Fruit fly (Drosophila melanogaster) whole organism, embryonic: Measurements from ENCODE around the gene CG16953.

Experiments
- Antp ChIP-seq: fragments of 200-800 bp; sonication (Bioruptor generic); optimal IDR thresholded peaks from 3 replicates; lab custom pipeline; 2016; ENCODE audit warnings: missing biosample characterization, missing genetic modification characterization
- Atf3 ChIP-seq: fragments of 200-800 bp; sonication (Bioruptor generic); optimal IDR thresholded peaks from 3 replicates; lab custom pipeline; 2016; ENCODE audit warnings: missing biosample characterization, missing genetic modification characterization
- Blimp-1 ChIP-seq: fragments of 200-800 bp; sonication (Bioruptor generic); optimal IDR thresholded peaks from 3 replicates; lab custom pipeline; 2018; ENCODE audit warnings: missing biosample characterization, missing genetic modification characterization, mild to moderate bottlenecking, moderate library complexity, missing genetic modification reagents
- CG10209 ChIP-seq: fragments of 200-800 bp; sonication (Bioruptor generic); optimal IDR thresholded peaks from 3 replicates; lab custom pipeline; 2017; ENCODE audit warnings: missing biosample characterization, mild to moderate bottlenecking, missing genetic modification characterization, missing genetic modification reagents
- CG12104 ChIP-seq: fragments of 200-800 bp; sonication (Bioruptor generic); optimal IDR thresholded peaks from 3 replicates; lab custom pipeline; 2016; ENCODE audit warnings: missing biosample characterization, missing genetic modification characterization
- CG12299 ChIP-seq: fragments of 200-800 bp; sonication (Bioruptor generic); optimal IDR thresholded peaks from 2 replicates; lab custom pipeline; 2018; ENCODE audit warnings: missing biosample characterization, mild to moderate bottlenecking, missing genetic modification characterization
- CG12942 ChIP-seq: fragments of 200-800 bp; sonication (Bioruptor generic); optimal IDR thresholded peaks from 3 replicates; lab custom pipeline; 2016; ENCODE audit warnings: missing biosample characterization, missing genetic modification characterization
- CG15479 ChIP-seq: fragments of 200-800 bp; sonication (Bioruptor generic); optimal IDR thresholded peaks from 3 replicates; lab custom pipeline; 2019; ENCODE audit warnings: missing biosample characterization, mild to moderate bottlenecking, missing genetic modification characterization, moderate library complexity
- CG18764 ChIP-seq: fragments of 200-800 bp; sonication (Bioruptor generic); optimal IDR thresholded peaks from 3 replicates; lab custom pipeline; 2016; ENCODE audit warnings: missing biosample characterization, missing genetic modification characterization
- CG2129 ChIP-seq: fragments of 200-800 bp; sonication (Bioruptor generic); IDR thresholded peaks from 2 replicates; pipeline ENCODE4 v1.3.6; 2022; ENCODE audit warnings: missing biosample characterization, missing genetic modification characterization; ENCODE audit not compliant: partially characterized antibody
- CG34376 ChIP-seq: fragments of 200-800 bp; sonication (Bioruptor generic); optimal IDR thresholded peaks from 2 replicates; lab custom pipeline; 2018; ENCODE audit warnings: missing biosample characterization, mild to moderate bottlenecking, missing genetic modification characterization
- CG4707 ChIP-seq: fragments of 200-800 bp; sonication (Bioruptor generic); optimal IDR thresholded peaks from 2 replicates; lab custom pipeline; 2018; ENCODE audit warnings: missing biosample characterization, mild to moderate bottlenecking, missing genetic modification characterization, moderate library complexity
- CG5953 ChIP-seq: fragments of 200-800 bp; sonication (Bioruptor generic); IDR thresholded peaks from 2 replicates; pipeline ENCODE4 v1.3.6; 2022; ENCODE audit warnings: missing biosample characterization, missing genetic modification characterization
- CG6654 ChIP-seq: fragments of 200-800 bp; sonication (Bioruptor generic); optimal IDR thresholded peaks from 2 replicates; lab custom pipeline; 2017; ENCODE audit warnings: missing biosample characterization, mild to moderate bottlenecking, missing genetic modification characterization
- CG6683 ChIP-seq: fragments of 200-800 bp; sonication (Bioruptor generic); optimal IDR thresholded peaks from 2 replicates; lab custom pipeline; 2017; ENCODE audit warnings: missing biosample characterization, mild to moderate bottlenecking, missing genetic modification characterization, missing genetic modification reagents
- CG7786 ChIP-seq: fragments of 200-800 bp; sonication (Bioruptor generic); optimal IDR thresholded peaks from 2 replicates; lab custom pipeline; 2016; ENCODE audit warnings: missing biosample characterization, missing genetic modification characterization
- CG9727 ChIP-seq: fragments of 200-800 bp; sonication (Bioruptor generic); optimal IDR thresholded peaks from 3 replicates; lab custom pipeline; 2017; ENCODE audit warnings: missing biosample characterization, mild to moderate bottlenecking, missing genetic modification characterization
- NFAT ChIP-seq: fragments of 200-800 bp; sonication (Bioruptor generic); IDR thresholded peaks from 2 replicates; pipeline ENCODE4 v1.3.6; 2022; ENCODE audit warnings: missing biosample characterization, missing genetic modification characterization
- Pdp1 ChIP-seq, 2 experiments: fragments of 200-800 bp; sonication (Bioruptor generic); optimal IDR thresholded peaks; 3 replicates each; lab custom pipeline; 2016; ENCODE audit warnings: missing biosample characterization in 2 of 2, missing genetic modification characterization in 2 of 2, mild to moderate bottlenecking in 1 of 2, moderate library complexity in 1 of 2
- Ptx1 ChIP-seq: fragments of 200-800 bp; sonication (Bioruptor generic); IDR thresholded peaks from 2 replicates; pipeline ENCODE4 v1.3.6; 2022; ENCODE audit warnings: missing biosample characterization, missing genetic modification characterization
- Side ChIP-seq: fragments of 200-800 bp; sonication (Bioruptor generic); optimal IDR thresholded peaks from 2 replicates; lab custom pipeline; 2016; ENCODE audit warnings: missing biosample characterization, missing genetic modification characterization
- TFAM ChIP-seq: fragments of 200-800 bp; sonication (Bioruptor generic); optimal IDR thresholded peaks from 2 replicates; lab custom pipeline; 2017; ENCODE audit warnings: missing biosample characterization, missing genetic modification characterization, inconsistent platforms
- Trl ChIP-seq, 3 experiments: fragments of >200 bp in 2 of 3; fragments of 200-800 bp in 1 of 3; sonication (Bioruptor generic) in 1 of 3; optimal IDR thresholded peaks; 2 replicates in 1 of 3; 3 replicates in 2 of 3; lab custom pipeline; 2016 to 2017; ENCODE audit warnings: missing biosample characterization in 1 of 3, missing genetic modification characterization in 1 of 3
- Vsx1 ChIP-seq: fragments of 200-800 bp; sonication (Bioruptor generic); optimal IDR thresholded peaks from 2 replicates; lab custom pipeline; 2017; ENCODE audit warnings: missing biosample characterization, mild to moderate bottlenecking, missing genetic modification characterization, missing genetic modification reagents
- al ChIP-seq: fragments of 200-800 bp; sonication (Bioruptor generic); IDR thresholded peaks from 2 replicates; pipeline ENCODE4 v1.3.6; 2022; ENCODE audit warnings: missing biosample characterization, missing genetic modification characterization
- cad ChIP-seq: fragments of >200 bp; optimal IDR thresholded peaks from 2 replicates; lab custom pipeline; 2017; ENCODE audit warnings: missing biosample characterization, missing genetic modification characterization
- cg ChIP-seq: fragments of 200-800 bp; sonication (Bioruptor generic); optimal IDR thresholded peaks from 3 replicates; lab custom pipeline; 2019; ENCODE audit warnings: missing biosample characterization, mild to moderate bottlenecking, missing genetic modification characterization, moderate library complexity
- chif ChIP-seq, 2 experiments: fragments of 200-800 bp; sonication (Bioruptor generic); optimal IDR thresholded peaks; 3 replicates each; lab custom pipeline; 2016; ENCODE audit warnings: missing biosample characterization in 2 of 2, missing genetic modification characterization in 2 of 2
- crp ChIP-seq, 2 experiments: fragments of 200-800 bp; sonication (Bioruptor generic); optimal IDR thresholded peaks; 2 replicates in 1 of 2; 3 replicates in 1 of 2; lab custom pipeline; 2017; ENCODE audit warnings: missing biosample characterization in 2 of 2, missing genetic modification characterization in 2 of 2, mild to moderate bottlenecking in 1 of 2, moderate library complexity in 1 of 2
- disco-r ChIP-seq: fragments of 200-800 bp; sonication (Bioruptor generic); optimal IDR thresholded peaks from 2 replicates; lab custom pipeline; 2016; ENCODE audit warnings: missing biosample characterization, missing genetic modification characterization
- dmrt11E ChIP-seq: fragments of 200-800 bp; sonication (Bioruptor generic); optimal IDR thresholded peaks from 3 replicates; lab custom pipeline; 2018; ENCODE audit warnings: missing biosample characterization, mild to moderate bottlenecking, missing genetic modification characterization, moderate library complexity
- dpn ChIP-seq, 2 experiments: fragments of 200-800 bp; sonication (Bioruptor generic); optimal IDR thresholded peaks; 3 replicates each; lab custom pipeline; 2016; ENCODE audit warnings: missing biosample characterization in 2 of 2, missing genetic modification characterization in 2 of 2
- esg ChIP-seq: fragments of 200-800 bp; sonication (Bioruptor generic); conservative IDR thresholded peaks from 2 replicates; pipeline ENCODE4 v1.3.6; 2022; ENCODE audit warnings: missing biosample characterization, missing genetic modification characterization
- eve ChIP-seq, 2 experiments: fragments of >200 bp; optimal IDR thresholded peaks; 2 replicates each; lab custom pipeline; 2017; ENCODE audit warnings: missing biosample characterization in 2 of 2, missing genetic modification characterization in 2 of 2
- fd96Cb ChIP-seq: fragments of 200-800 bp; sonication (Bioruptor generic); optimal IDR thresholded peaks from 2 replicates; lab custom pipeline; 2018; ENCODE audit warnings: missing biosample characterization, mild to moderate bottlenecking, missing genetic modification characterization, moderate library complexity
- insv ChIP-seq, 2 experiments: fragments of 200-800 bp; sonication (Bioruptor generic); optimal IDR thresholded peaks; 3 replicates each; lab custom pipeline; 2016 to 2018; ENCODE audit warnings: missing biosample characterization in 2 of 2, missing genetic modification characterization in 2 of 2
- nau ChIP-seq: fragments of 200-800 bp; sonication (Bioruptor generic); optimal IDR thresholded peaks from 3 replicates; lab custom pipeline; 2017; ENCODE audit warnings: missing biosample characterization, mild to moderate bottlenecking, missing genetic modification characterization, missing genetic modification reagents
- pzg ChIP-seq: fragments of 200-800 bp; sonication (Bioruptor generic); optimal IDR thresholded peaks from 3 replicates; lab custom pipeline; 2018; ENCODE audit warnings: missing biosample characterization, mild to moderate bottlenecking, missing genetic modification characterization, moderate library complexity
- sob ChIP-seq: fragments of 200-800 bp; sonication (Bioruptor generic); IDR thresholded peaks from 2 replicates; pipeline ENCODE4 v1.3.6; 2022; ENCODE audit warnings: missing biosample characterization, missing genetic modification characterization
- sqz ChIP-seq: fragments of 200-800 bp; sonication (Bioruptor generic); optimal IDR thresholded peaks from 3 replicates; lab custom pipeline; 2018; ENCODE audit warnings: missing biosample characterization, mild to moderate bottlenecking, missing genetic modification characterization
- ssp ChIP-seq: fragments of 200-800 bp; sonication (Bioruptor generic); IDR thresholded peaks from 2 replicates; pipeline ENCODE4 v1.3.6; 2022; ENCODE audit warnings: missing biosample characterization, missing genetic modification characterization
- yki ChIP-seq: fragments of >200 bp; optimal IDR thresholded peaks from 3 replicates; lab custom pipeline; 2018

Gene CG16953

DNA sequence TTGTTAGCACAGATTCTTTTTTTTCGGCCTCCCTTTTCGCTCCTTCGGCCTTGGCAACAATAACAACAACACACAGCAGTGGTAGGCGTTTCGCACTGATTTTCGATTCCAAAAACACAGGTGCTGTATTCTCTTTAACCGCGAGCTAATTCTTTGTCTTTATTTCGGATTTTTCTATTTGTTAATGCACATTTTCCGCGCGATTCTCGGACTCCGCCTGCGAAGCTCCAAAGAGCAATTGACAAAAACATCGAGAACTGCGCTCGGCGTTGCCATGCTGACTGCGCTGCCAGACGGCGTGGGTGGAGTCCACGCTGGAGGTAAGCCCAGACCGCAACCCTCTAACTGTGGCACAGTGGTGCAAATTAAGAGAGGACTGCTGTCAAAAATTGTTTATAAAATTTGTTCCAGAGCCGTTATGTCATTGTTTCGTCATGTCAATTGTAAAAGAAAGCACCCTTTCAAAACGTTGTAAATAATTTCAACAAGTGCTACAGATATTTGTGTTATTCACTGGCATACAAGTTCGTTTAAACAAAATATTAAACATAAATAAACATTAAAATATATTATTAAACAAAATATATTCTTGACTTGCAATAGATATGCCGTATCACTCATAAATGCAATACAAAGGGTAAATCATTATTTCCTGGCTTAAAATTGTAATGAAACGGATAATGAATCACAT, 28.1 kb downstream of the CG16953 start, which contains the start of the genes DPCoAC and CG5180 (continued):
- TF ChIP-seq CG18764 (GFP tag; lab: Kevin White, UChicago): peak; percentile 52

DNA sequence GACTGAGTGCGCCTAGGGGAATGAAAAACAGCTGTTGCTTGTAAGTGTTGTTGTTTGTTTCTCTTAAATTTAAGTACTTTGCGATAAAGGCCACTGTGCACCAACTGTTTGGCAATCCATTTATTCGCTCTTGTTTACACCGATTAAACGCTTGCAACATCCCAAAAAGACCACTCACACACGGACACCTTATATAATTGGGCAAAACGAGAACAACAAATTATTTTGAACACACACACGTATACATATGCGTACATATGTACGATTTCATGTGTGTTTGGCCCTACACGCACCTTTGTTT, 28.6 kb downstream of the CG16953 start:
- no peak for TF ChIP-seq Atf3 (GFP tag; lab: Kevin White, UChicago)
- no peak for TF ChIP-seq CG6654
- no peak for TF ChIP-seq CG4707 (GFP tag; lab: Kevin White, UChicago)
- TF ChIP-seq CG2129: no peak
- TF ChIP-seq disco-r (GFP tag; lab: Kevin White, UChicago): no peak
- TF ChIP-seq Ptx1 (GFP tag; lab: Robert Waterston, UW): no peak
- TF ChIP-seq Side (GFP tag; lab: Kevin White, UChicago): no peak
- TF ChIP-seq CG12942: no peak
- TF ChIP-seq al (GFP tag; lab: Robert Waterston, UW): no peak
- no peak for TF ChIP-seq nau
- no peak for TF ChIP-seq eve (GFP tag; optimal IDR thresholded peaks at IDR 0.05; lab: Kevin White, UChicago)
- no peak for TF ChIP-seq Blimp-1 (GFP tag; lab: Kevin White, UChicago)
- no peak for TF ChIP-seq cad (GFP tag; lab: Kevin White, UChicago)
- TF ChIP-seq chif (GFP tag; optimal IDR thresholded peaks at IDR 0.05; lab: Kevin White, UChicago): no peak
- TF ChIP-seq CG7786: no peak
- TF ChIP-seq CG9727 (GFP tag; lab: Kevin White, UChicago): no peak
- TF ChIP-seq sob: no peak
- TF ChIP-seq yki: no peak
- no peak for TF ChIP-seq sqz (GFP tag; lab: Kevin White, UChicago)
- no peak for TF ChIP-seq pzg
- peak in 1 of 2 experiments; percentile 90 for TF ChIP-seq Pdp1 (GFP tag; optimal IDR thresholded peaks at IDR 0.05; lab: Kevin White, UChicago)
- peak; percentile 28 for TF ChIP-seq CG15479
- no peak for TF ChIP-seq CG12299 (tag; lab: Kevin White, UChicago)
- no peak for TF ChIP-seq NFAT (GFP tag; lab: Robert Waterston, UW)
- TF ChIP-seq cg (GFP tag; lab: Kevin White, UChicago): peak; percentile 80
- no peak for TF ChIP-seq Vsx1 (GFP tag; lab: Kevin White, UChicago)
- TF ChIP-seq Antp (GFP tag; lab: Kevin White, UChicago): no peak
- no peak for TF ChIP-seq CG12104 (GFP tag; lab: Kevin White, UChicago)
- TF ChIP-seq CG6683 (GFP tag; lab: Kevin White, UChicago): no peak
- TF ChIP-seq CG34376 (GFP tag; lab: Kevin White, UChicago): no peak
- peak; percentile 14 to 33 for TF ChIP-seq crp (GFP tag; optimal IDR thresholded peaks at IDR 0.05; lab: Kevin White, UChicago)
- no peak for TF ChIP-seq fd96Cb (tag; lab: Kevin White, UChicago)
- peak in 1 of 2 experiments; percentile 82 for TF ChIP-seq insv (GFP tag; optimal IDR thresholded peaks at IDR 0.05; lab: Kevin White, UChicago)
- no peak for TF ChIP-seq ssp (GFP tag; lab: Robert Waterston, UW)
- no peak for TF ChIP-seq esg (GFP tag; lab: Robert Waterston, UW)
- TF ChIP-seq TFAM: no peak
- no peak for TF ChIP-seq dpn (GFP tag; optimal IDR thresholded peaks at IDR 0.05; lab: Kevin White, UChicago)
- no peak for TF ChIP-seq CG5953 (GFP tag; lab: Robert Waterston, UW)
- no peak for TF ChIP-seq CG10209
- TF ChIP-seq dmrt11E: no peak
- TF ChIP-seq Trl (optimal IDR thresholded peaks at IDR 0.05; lab: Kevin White, UChicago): no peak
- no peak for TF ChIP-seq Trl (GFP tag; optimal IDR thresholded peaks at IDR 0.05; lab: Kevin White, UChicago)
